Worm (Caenorhabditis elegans) whole organism, mixed stage, embryonic: ENCODE results near the gene F58G1.7.

ENCODE experiments used
- bed-3 ChIP-seq: fragments of 200-800 bp; sonication (Bioruptor generic); optimal IDR thresholded peaks from 3 replicates; lab custom pipeline; 2018; ENCODE audit warnings: mild to moderate bottlenecking, missing genetic modification characterization, moderate library complexity, missing compliant biosample characterization
- blmp-1 ChIP-seq: fragments of 150-350 bp; optimal IDR thresholded peaks from 2 replicates; lab custom pipeline; 2014; ENCODE audit warnings: missing biosample characterization, missing genetic modification characterization
- ceh-39 ChIP-seq: fragments of 150-350 bp; optimal IDR thresholded peaks from 2 replicates; lab custom pipeline; 2014; ENCODE audit warnings: missing biosample characterization, missing genetic modification characterization
- ceh-43 ChIP-seq: fragments of 200-800 bp; sonication (Bioruptor generic); optimal IDR thresholded peaks from 2 replicates; lab custom pipeline; 2018; ENCODE audit warnings: mild to moderate bottlenecking, missing genetic modification characterization, moderate library complexity, missing compliant biosample characterization
- ces-1 ChIP-seq: fragments of 150-350 bp; optimal IDR thresholded peaks from 2 replicates; lab custom pipeline; 2014; ENCODE audit warnings: missing biosample characterization, missing genetic modification reagents, missing genetic modification characterization
- cnd-1 ChIP-seq: fragments of 200-800 bp; sonication (Bioruptor generic); optimal IDR thresholded peaks from 2 replicates; lab custom pipeline; 2018; ENCODE audit warnings: mild to moderate bottlenecking, missing genetic modification characterization, missing compliant biosample characterization
- drap-1 ChIP-seq: fragments of 200-800 bp; sonication (Bioruptor generic); optimal IDR thresholded peaks from 3 replicates; lab custom pipeline; 2018; ENCODE audit warnings: mild to moderate bottlenecking, missing genetic modification characterization, missing compliant biosample characterization
- elt-1 ChIP-seq: sonication (generic microtip); optimal IDR thresholded peaks from 2 replicates; lab custom pipeline; 2017; ENCODE audit warnings: missing genetic modification characterization, mild to moderate bottlenecking, missing compliant biosample characterization, antibody characterized with exemption, moderate library complexity, borderline replicate concordance; ENCODE audit not compliant: insufficient read depth
- elt-3 ChIP-seq: fragments of 150-350 bp; optimal IDR thresholded peaks from 2 replicates; lab custom pipeline; 2014; ENCODE audit warnings: missing biosample characterization, missing genetic modification characterization
- flh-1 ChIP-seq: fragments of 200-800 bp; sonication (Bioruptor generic); optimal IDR thresholded peaks from 2 replicates; lab custom pipeline; 2018; ENCODE audit warnings: mild to moderate bottlenecking, missing genetic modification characterization, moderate library complexity, missing compliant biosample characterization
- ham-2 ChIP-seq: fragments of 200-800 bp; sonication (Bioruptor generic); optimal IDR thresholded peaks from 2 replicates; lab custom pipeline; 2018; ENCODE audit warnings: mild to moderate bottlenecking, missing genetic modification characterization, missing compliant biosample characterization
- hlh-1 ChIP-seq: fragments of 150-350 bp; optimal IDR thresholded peaks from 2 replicates; lab custom pipeline; 2014; ENCODE audit warnings: missing biosample characterization, missing genetic modification reagents, missing genetic modification characterization
- lin-32 ChIP-seq: fragments of 200-800 bp; sonication (Bioruptor generic); optimal IDR thresholded peaks from 2 replicates; lab custom pipeline; 2018; ENCODE audit warnings: mild to moderate bottlenecking, missing genetic modification characterization, missing compliant biosample characterization
- lsy-2 ChIP-seq: fragments of 150-350 bp; optimal IDR thresholded peaks from 2 replicates; lab custom pipeline; 2014; ENCODE audit warnings: missing biosample characterization, missing genetic modification characterization
- mab-5 ChIP-seq: fragments of 150-350 bp; optimal IDR thresholded peaks from 2 replicates; lab custom pipeline; 2014; ENCODE audit warnings: missing biosample characterization, missing genetic modification characterization
- mep-1 ChIP-seq: fragments of 150-350 bp; optimal IDR thresholded peaks from 2 replicates; lab custom pipeline; 2017; ENCODE audit warnings: missing biosample characterization, missing genetic modification reagents, missing genetic modification characterization, inconsistent platforms
- mls-2 ChIP-seq: sonication (generic microtip); optimal IDR thresholded peaks from 2 replicates; lab custom pipeline; 2016; ENCODE audit warnings: mild to moderate bottlenecking, missing genetic modification characterization, moderate library complexity, missing compliant biosample characterization
- nhr-12 ChIP-seq: fragments of 150-350 bp; optimal IDR thresholded peaks from 2 replicates; lab custom pipeline; 2014; ENCODE audit warnings: missing biosample characterization, missing genetic modification characterization
- nhr-2 ChIP-seq: fragments of 150-350 bp; optimal IDR thresholded peaks from 2 replicates; lab custom pipeline; 2014; ENCODE audit warnings: missing biosample characterization, missing genetic modification characterization
- nhr-237 ChIP-seq: fragments of 150-350 bp; optimal IDR thresholded peaks from 2 replicates; lab custom pipeline; 2014; ENCODE audit warnings: missing biosample characterization, missing genetic modification characterization
- nhr-76 ChIP-seq: sonication (generic microtip); optimal IDR thresholded peaks from 2 replicates; lab custom pipeline; 2017; ENCODE audit warnings: missing biosample characterization, missing genetic modification characterization
- pha-4 ChIP-seq: fragments of 150-350 bp; optimal IDR thresholded peaks from 2 replicates; lab custom pipeline; 2018; ENCODE audit warnings: missing biosample characterization, missing genetic modification reagents, missing genetic modification characterization
- snpc-4 ChIP-seq: fragments of 150-350 bp; optimal IDR thresholded peaks from 2 replicates; lab custom pipeline; 2014; ENCODE audit warnings: missing biosample characterization, missing genetic modification characterization
- sptf-1 ChIP-seq: sonication (generic microtip); optimal IDR thresholded peaks from 2 replicates; lab custom pipeline; 2017; ENCODE audit warnings: mild to moderate bottlenecking, missing genetic modification characterization, moderate library complexity, missing compliant biosample characterization
- unc-120 ChIP-seq: sonication (generic microtip); optimal IDR thresholded peaks from 2 replicates; lab custom pipeline; 2017; ENCODE audit warnings: missing genetic modification characterization, missing compliant biosample characterization; ENCODE audit not compliant: poor library complexity, severe bottlenecking
- unc-62 ChIP-seq: fragments of 150-350 bp; optimal IDR thresholded peaks from 2 replicates; lab custom pipeline; 2014; ENCODE audit warnings: missing biosample characterization, missing genetic modification reagents, missing genetic modification characterization
- zip-8 ChIP-seq: fragments of 150-350 bp; optimal IDR thresholded peaks from 2 replicates; lab custom pipeline; 2014; ENCODE audit warnings: missing biosample characterization, missing genetic modification characterization
- ztf-11 ChIP-seq: fragments of 150-350 bp; optimal IDR thresholded peaks from 2 replicates; lab custom pipeline; 2014; ENCODE audit warnings: missing biosample characterization, missing genetic modification characterization

F58G1.7 gene

ce11 chrII:12948158-12948557 lies at the start of gene F58G1.7:
Gene F58G1.7, minus strand, starts transcription at chrII:12948258.
- TF ChIP-seq hlh-1 (tag; lab: Kevin White, UChicago) (no peak), ceh-39 (tag; lab: Kevin White, UChicago) (no peak), elt-1 (tag; lab: Kevin White, UChicago) (no peak), ceh-43 (no peak), nhr-237 (tag; lab: Kevin White, UChicago) (no peak), cnd-1 (no peak), unc-120 (tag; lab: Kevin White, UChicago) (no peak), blmp-1 (tag; lab: Kevin White, UChicago) (no peak), bed-3 (GFP tag; lab: Kevin White, UChicago) (no peak), nhr-76 (no peak)
- TF ChIP-seq, all 35 proteins: peak for 0

ce11 chrII:12997413-12997812 lies 49.4 kb upstream of the F58G1.7 start, which contains the start of gene Y38F1A.7:
Gene Y38F1A.7, minus strand, starts transcription at chrII:12997804.
- TF ChIP-seq ceh-39 (tag; lab: Kevin White, UChicago) (no peak), nhr-12 (no peak), flh-1 (GFP tag; lab: Kevin White, UChicago) (no peak), blmp-1 (tag; lab: Kevin White, UChicago) (no peak), drap-1 (GFP tag; lab: Kevin White, UChicago) (no peak), snpc-4 (tag; lab: Kevin White, UChicago) (no peak), pha-4 (tag; lab: Kevin White, UChicago) (no peak), ces-1 (GFP tag; lab: Kevin White, UChicago) (no peak), elt-3 (tag; lab: Kevin White, UChicago) (no peak), nhr-237 (tag; lab: Kevin White, UChicago) (no peak)
- TF ChIP-seq, all 35 proteins: peak for 0

DNA sequence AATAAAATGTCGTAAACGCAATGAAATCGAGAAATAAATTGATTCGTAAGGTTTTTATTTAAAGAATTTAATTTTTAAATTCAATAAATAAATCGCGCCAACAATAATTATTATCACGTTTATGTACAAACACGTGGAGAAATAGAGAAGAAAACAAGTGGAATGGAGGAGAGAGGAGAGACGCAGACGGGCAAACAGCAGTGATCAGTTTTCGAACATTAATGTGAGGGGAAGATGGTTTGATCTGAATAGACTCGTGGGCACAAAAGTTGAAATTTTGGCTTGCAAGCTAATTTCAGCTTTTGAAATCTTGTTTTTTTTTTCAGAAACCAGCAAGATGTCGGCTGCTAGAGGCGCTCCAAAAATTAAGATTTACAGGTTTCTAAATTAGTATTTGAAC lies 48.2 kb upstream of the F58G1.7 start, which contains the start of gene hphd-1:
Gene hphd-1 (minus strand): TSS at position 323 of the 400 bp plus-strand sequence.
- TF ChIP-seq snpc-4 (tag; lab: Kevin White, UChicago) (no peak), elt-3 (tag; lab: Kevin White, UChicago) (no peak), mab-5 (tag; lab: Kevin White, UChicago) (no peak), mls-2 (tag; lab: Kevin White, UChicago) (no peak), drap-1 (GFP tag; lab: Kevin White, UChicago) (no peak), lsy-2 (tag; lab: Kevin White, UChicago) (no peak), nhr-237 (tag; lab: Kevin White, UChicago) (no peak), lin-32 (GFP tag; lab: Kevin White, UChicago) (no peak), ham-2 (GFP tag; lab: Kevin White, UChicago) (no peak), sptf-1 (no peak), ztf-11 (tag; lab: Kevin White, UChicago) (no peak)

- TF ChIP-seq ceh-43 (no peak), blmp-1 (tag; lab: Kevin White, UChicago) (no peak), nhr-2 (no peak), nhr-76 (no peak), ceh-39 (tag; lab: Kevin White, UChicago) (no peak), zip-8 (tag; lab: Kevin White, UChicago) (no peak), unc-62 (GFP tag; lab: Kevin White, UChicago) (no peak), ham-2 (GFP tag; lab: Kevin White, UChicago) (no peak), ztf-11 (tag; lab: Kevin White, UChicago) (no peak), drap-1 (GFP tag; lab: Kevin White, UChicago) (no peak), hlh-1 (tag; lab: Kevin White, UChicago) (no peak)
These were observed 47.3 kb upstream of the F58G1.7 start for ce11 chrII:12995322-12995721.

DNA sequence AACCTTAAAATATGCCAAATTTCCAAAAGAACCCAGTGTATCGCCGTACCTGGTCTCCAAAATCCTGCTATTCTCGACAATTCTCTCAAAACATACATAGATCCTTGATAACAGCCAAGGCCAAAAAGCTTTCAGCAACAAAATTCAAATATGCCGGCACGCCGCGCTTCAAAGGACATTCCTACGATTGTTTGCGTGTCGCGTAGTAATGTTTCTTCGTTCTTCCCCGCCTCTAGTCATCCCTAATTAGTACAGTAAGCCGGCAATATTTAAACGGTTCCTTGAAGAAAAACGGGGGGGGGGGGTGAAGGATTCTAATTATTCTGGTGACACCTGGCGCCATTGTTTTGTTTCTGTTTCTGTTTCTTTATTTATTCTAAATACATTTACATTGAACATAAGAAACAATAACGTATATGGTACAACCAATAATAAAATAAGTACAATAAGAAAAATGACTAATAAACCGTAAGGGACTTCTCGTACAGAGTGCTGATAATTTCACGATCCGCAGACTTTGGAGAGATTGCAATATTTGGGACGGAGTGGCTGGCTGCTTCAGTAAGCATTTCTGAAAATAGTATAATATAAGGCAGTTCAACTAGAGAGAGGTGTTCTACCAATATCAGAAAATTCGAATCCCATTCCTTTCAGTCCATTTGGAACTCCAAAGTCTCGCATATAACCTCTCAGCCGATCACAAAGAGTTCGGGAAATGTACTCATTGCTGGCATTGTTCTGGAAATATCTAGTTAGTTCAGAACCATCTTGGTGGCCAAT lies 46.1 kb upstream of the F58G1.7 start:
- TF ChIP-seq unc-120 (tag; lab: Kevin White, UChicago) = no peak
- no peak for TF ChIP-seq nhr-76
- no peak for TF ChIP-seq bed-3 (GFP tag; lab: Kevin White, UChicago)
- no peak for TF ChIP-seq mep-1
- TF ChIP-seq zip-8 (tag; lab: Kevin White, UChicago) = no peak
- no peak for TF ChIP-seq elt-1 (tag; lab: Kevin White, UChicago)
